Worm (Caenorhabditis elegans) whole organism, midembryonic: ENCODE data around the gene T02B11.3.
"Not testable (repeated sequence)": the region's sequence is repeated elsewhere in the genome, so short reads cannot be mapped to it uniquely, and the experiment has no call there.

Source experiments
- T22C8.4 ChIP-seq: fragments of 200-800 bp; sonication (Bioruptor generic); IDR thresholded peaks from 2 replicates; pipeline ENCODE4 v1.3.6; 2022; ENCODE audit warnings: missing genetic modification characterization, missing compliant biosample characterization
- cog-1 ChIP-seq: sonication (generic microtip); optimal IDR thresholded peaks from 2 replicates; lab custom pipeline; 2016; ENCODE audit warnings: missing genetic modification characterization, missing compliant biosample characterization
- flt-1 ChIP-seq: fragments of 200-800 bp; sonication (Bioruptor generic); IDR thresholded peaks from 2 replicates; pipeline ENCODE4 v1.3.6; 2022; ENCODE audit warnings: missing genetic modification characterization, missing compliant biosample characterization
- klf-2 ChIP-seq: fragments of 200-800 bp; sonication (Bioruptor generic); conservative IDR thresholded peaks from 2 replicates; pipeline ENCODE4 v1.3.6; 2022; ENCODE audit warnings: missing genetic modification reagents, missing genetic modification characterization, missing compliant biosample characterization
- med-1 ChIP-seq: sonication (generic microtip); optimal IDR thresholded peaks from 2 replicates; lab custom pipeline; 2017; ENCODE audit warnings: missing genetic modification characterization, mild to moderate bottlenecking, missing compliant biosample characterization, antibody characterized with exemption, missing genetic modification reagents; ENCODE audit not compliant: insufficient read depth
- ref-1 ChIP-seq: fragments of 200-800 bp; sonication (Bioruptor generic); conservative IDR thresholded peaks from 2 replicates; pipeline ENCODE4 v1.3.6; 2022; ENCODE audit warnings: missing genetic modification reagents, missing genetic modification characterization, missing compliant biosample characterization
- tab-1 ChIP-seq: fragments of 200-800 bp; sonication (Bioruptor generic); IDR thresholded peaks from 2 replicates; pipeline ENCODE4 v1.3.6; 2022; ENCODE audit warnings: missing genetic modification characterization, missing compliant biosample characterization
- ztf-23 ChIP-seq: fragments of 200-800 bp; sonication (Bioruptor generic); IDR thresholded peaks from 2 replicates; pipeline ENCODE4 v1.3.6; 2022; ENCODE audit warnings: missing genetic modification reagents, missing genetic modification characterization, missing compliant biosample characterization
- ztf-29 ChIP-seq: fragments of 200-800 bp; sonication (Bioruptor generic); IDR thresholded peaks from 2 replicates; pipeline ENCODE4 v1.3.6; 2022; ENCODE audit warnings: missing genetic modification reagents, missing genetic modification characterization, missing compliant biosample characterization

The T02B11.3 gene

DNA sequence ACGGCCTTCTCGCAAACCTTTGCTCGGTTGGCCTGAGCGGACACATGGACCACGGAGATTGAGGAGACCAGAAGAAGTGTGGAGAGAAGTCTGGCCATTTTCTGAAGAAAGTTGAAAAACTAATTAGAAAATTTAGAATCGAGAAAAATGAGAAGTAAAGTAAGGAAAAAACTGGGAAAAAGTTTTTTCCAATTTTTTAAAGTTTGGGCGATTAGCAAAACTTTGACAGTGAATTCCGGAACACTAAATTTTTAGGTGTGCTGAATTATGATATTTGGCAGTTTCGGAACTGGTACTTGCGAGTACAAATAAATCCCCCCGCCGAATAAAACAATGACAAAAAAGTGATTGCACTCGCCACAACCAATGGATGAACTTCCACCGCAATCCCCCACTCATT is at the start of gene T02B11.3:
T02B11.3 (minus strand) TSS at position 101 of the 400 bp plus-strand sequence.
- no peak for TF ChIP-seq ref-1 (GFP tag; lab: Robert Waterston, UW)
- no peak for TF ChIP-seq med-1 (GFP tag; lab: Kevin White, UChicago)
- TF ChIP-seq cog-1, result no peak
- TF ChIP-seq flt-1 (GFP tag; lab: Robert Waterston, UW), result no peak
- TF ChIP-seq tab-1 (GFP tag; lab: Robert Waterston, UW), result no peak
- no peak for TF ChIP-seq T22C8.4
- TF ChIP-seq ztf-29 (GFP tag; lab: Robert Waterston, UW), result no peak
- no peak for TF ChIP-seq klf-2 (GFP tag; lab: Robert Waterston, UW)
- TF ChIP-seq ztf-23, result no peak

DNA sequence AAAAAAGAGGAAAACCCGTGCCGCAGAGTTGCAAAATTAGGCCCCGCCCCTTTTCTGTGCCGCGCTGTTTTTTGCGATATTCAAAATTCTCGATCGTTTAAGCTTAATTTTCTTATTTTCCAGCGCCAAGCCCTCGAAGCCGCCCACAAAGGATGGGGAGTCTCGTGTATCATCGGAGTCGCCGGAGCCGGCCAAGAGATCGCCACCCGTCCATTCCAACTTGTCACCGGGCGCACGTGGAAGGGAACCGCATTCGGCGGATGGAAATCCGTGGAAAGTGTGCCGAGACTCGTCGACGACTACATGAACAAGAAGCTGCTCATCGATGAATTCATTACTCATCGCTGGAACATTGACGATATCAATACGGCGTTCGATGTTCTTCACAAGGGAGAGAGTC is 49.1 kb upstream of the T02B11.3 start:
- no peak for TF ChIP-seq T22C8.4
- TF ChIP-seq ref-1 (GFP tag; lab: Robert Waterston, UW), result no peak
- TF ChIP-seq klf-2 (GFP tag; lab: Robert Waterston, UW), result no peak
- no peak for TF ChIP-seq flt-1 (GFP tag; lab: Robert Waterston, UW)
- TF ChIP-seq tab-1 (GFP tag; lab: Robert Waterston, UW), result no peak
- TF ChIP-seq ztf-29 (GFP tag; lab: Robert Waterston, UW), result no peak

- TF ChIP-seq ztf-29 (GFP tag; lab: Robert Waterston, UW) (no peak), cog-1 (no peak)
These were observed 44.8 kb upstream of the T02B11.3 start, which contains the start of gene adh-5 for ce11 chrV:911474-911873. adh-5 (plus strand) TSS chrV:911774.

DNA sequence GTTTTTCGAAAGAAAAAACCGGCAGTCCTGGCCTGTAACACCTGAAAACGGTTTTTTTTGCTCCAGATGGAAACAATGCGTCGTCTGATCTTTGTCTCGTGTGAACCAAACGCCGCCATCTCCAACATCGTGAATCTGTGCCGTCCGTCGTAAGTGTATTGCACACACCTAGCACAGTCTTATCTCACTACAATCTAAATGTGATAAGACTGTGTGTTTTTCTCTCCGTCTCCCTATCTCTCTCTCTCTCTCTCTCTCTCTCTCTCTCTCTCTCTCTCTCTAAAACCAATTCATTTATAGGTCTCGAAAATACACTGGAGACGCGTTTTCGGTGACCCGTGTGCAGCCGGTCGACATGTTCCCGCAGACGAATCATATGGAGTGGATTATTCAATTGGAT is 44.0 kb upstream of the T02B11.3 start:
- TF ChIP-seq cog-1, result no peak
- no peak for TF ChIP-seq klf-2 (GFP tag; lab: Robert Waterston, UW)
- no peak for TF ChIP-seq ztf-23
- TF ChIP-seq ztf-29 (GFP tag; lab: Robert Waterston, UW), result no peak
- no peak for TF ChIP-seq ref-1 (GFP tag; lab: Robert Waterston, UW)
- no peak for TF ChIP-seq med-1 (GFP tag; lab: Kevin White, UChicago)

DNA sequence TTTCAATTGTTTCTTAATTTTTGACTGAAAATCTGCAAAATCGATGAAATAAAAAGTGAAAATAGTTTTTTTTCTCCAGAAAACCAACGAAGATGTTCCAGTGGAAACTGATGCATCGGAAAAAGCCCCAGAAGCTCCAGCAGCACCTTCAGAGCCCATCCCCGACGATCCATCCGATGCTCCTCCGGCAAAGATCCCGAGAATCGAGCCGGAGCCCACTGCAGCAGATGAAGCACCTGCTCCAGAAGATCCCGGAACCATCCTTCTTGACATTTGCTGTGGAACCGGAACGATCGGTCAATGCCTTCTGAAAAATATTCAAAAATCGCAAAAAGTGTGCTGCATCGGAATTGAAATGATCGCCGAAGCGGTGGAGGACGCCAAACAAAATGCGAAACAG is 42.1 kb upstream of the T02B11.3 start:
- no peak for TF ChIP-seq ref-1 (GFP tag; lab: Robert Waterston, UW)
- TF ChIP-seq ztf-23, result no peak
- TF ChIP-seq klf-2 (GFP tag; lab: Robert Waterston, UW), result no peak

- no peak for TF ChIP-seq cog-1
- TF ChIP-seq ref-1 (GFP tag; lab: Robert Waterston, UW), result no peak
- TF ChIP-seq klf-2 (GFP tag; lab: Robert Waterston, UW), result no peak
- 0 out of 2 replicates have a peak, but pooled peaks have one; percentile 39 for TF ChIP-seq ztf-23
- no peak for TF ChIP-seq flt-1 (GFP tag; lab: Robert Waterston, UW)
These were observed 37.8 kb upstream of the T02B11.3 start, which contains the start of gene trm-2A for ce11 chrV:904232-904983. trm-2A (plus strand) TSS chrV:904963.

DNA sequence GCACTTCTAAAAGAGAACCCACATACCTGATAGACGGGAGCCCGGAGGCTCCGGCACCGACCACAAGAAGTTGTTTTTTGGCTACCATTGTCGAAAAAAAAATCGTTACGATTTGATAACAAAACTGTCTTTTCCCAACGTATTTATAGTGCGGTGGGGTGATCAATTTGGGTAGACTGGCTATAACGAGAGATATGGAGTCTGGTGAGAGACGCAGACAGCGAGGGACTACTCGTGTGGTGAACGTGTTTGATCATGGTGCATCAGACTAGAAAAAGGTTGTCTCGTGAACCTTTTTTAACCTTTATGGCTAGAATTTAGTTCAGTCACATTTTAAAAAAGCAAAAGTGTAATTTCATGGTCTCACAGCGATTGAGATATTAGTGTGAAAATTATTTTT is 36.8 kb upstream of the T02B11.3 start, which contains the start of gene fmo-5:
fmo-5 (minus strand) TSS at position 206 of the 400 bp plus-strand sequence.
- TF ChIP-seq flt-1 (GFP tag; lab: Robert Waterston, UW) (no peak), tab-1 (GFP tag; lab: Robert Waterston, UW) (no peak), med-1 (GFP tag; lab: Kevin White, UChicago) (no peak), ztf-29 (GFP tag; lab: Robert Waterston, UW) (no peak), T22C8.4 (no peak), cog-1 (no peak), ztf-23 (no peak), klf-2 (GFP tag; lab: Robert Waterston, UW) (no peak), ref-1 (GFP tag; lab: Robert Waterston, UW) (no peak)

DNA sequence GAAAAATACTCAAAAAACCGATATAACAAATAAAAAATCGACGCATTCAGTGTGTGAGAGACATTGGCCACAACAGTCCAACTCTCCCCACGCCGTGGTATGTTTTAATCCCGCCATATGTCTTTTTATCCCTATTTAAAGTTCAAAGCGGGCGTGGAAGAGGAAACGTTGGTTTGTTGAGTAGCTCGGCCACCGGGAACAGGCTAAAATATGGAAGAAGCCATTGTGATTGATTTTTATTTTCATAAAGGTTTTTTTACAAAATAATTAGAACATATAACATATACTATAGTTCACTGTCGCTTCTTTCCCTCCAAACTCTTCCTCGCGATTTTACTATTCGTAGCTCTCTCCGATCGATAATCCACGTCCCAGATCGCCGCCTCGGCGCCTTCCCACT is 32.5 kb upstream of the T02B11.3 start, which contains the start of gene nas-32:
nas-32 (minus strand) TSS at position 101 of the 400 bp plus-strand sequence.
- TF ChIP-seq klf-2 (GFP tag; lab: Robert Waterston, UW) (no peak), tab-1 (GFP tag; lab: Robert Waterston, UW) (no peak), cog-1 (no peak), T22C8.4 (no peak), ztf-23 (no peak), ref-1 (GFP tag; lab: Robert Waterston, UW) (no peak), flt-1 (GFP tag; lab: Robert Waterston, UW) (no peak), ztf-29 (GFP tag; lab: Robert Waterston, UW) (no peak), med-1 (GFP tag; lab: Kevin White, UChicago) (no peak)

ce11 chrV:893437-894018 is 26.9 kb upstream of the T02B11.3 start, which contains the start of the genes srlf-23 and srlf-20:
srlf-23 (minus strand) TSS chrV:893537.
srlf-20 (plus strand) TSS chrV:893968.
- TF ChIP-seq ztf-29 (GFP tag; lab: Robert Waterston, UW) (no peak), med-1 (GFP tag; lab: Kevin White, UChicago) (no peak), flt-1 (GFP tag; lab: Robert Waterston, UW) (no peak), T22C8.4 (no peak)

DNA sequence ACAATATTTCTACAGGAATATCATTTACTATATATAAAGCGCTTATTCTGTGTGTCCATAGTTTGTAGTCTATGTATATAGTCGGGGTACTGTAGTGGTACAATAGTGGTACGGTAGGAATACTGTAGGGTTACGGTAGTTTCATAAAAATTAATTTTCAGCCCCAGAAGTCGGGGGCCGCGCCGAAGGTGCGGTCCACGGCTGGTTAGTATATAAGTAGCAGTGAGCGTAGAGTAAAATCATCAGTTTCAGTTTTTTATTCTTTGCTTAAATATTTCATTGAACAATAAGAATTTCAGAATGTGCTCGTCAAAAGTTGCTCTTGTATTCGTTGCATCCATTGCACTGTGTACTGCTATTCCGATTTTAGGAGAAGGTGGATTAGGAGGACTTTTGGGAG is 24.2 kb upstream of the T02B11.3 start, which contains the start of gene srlf-22:
srlf-22 (plus strand) TSS at position 301 of the 400 bp plus-strand sequence.
- not testable (repeated sequence) for TF ChIP-seq flt-1 (GFP tag; lab: Robert Waterston, UW); ref-1 (GFP tag; lab: Robert Waterston, UW); ztf-23
